Worm (Caenorhabditis elegans) whole organism, mixed stage, embryonic: ENCODE data around the gene col-3.

Experiments
- bed-3 ChIP-seq: fragments of 200-800 bp; sonication (Bioruptor generic); optimal IDR thresholded peaks from 3 replicates; lab custom pipeline; 2018; ENCODE audit warnings: mild to moderate bottlenecking, missing genetic modification characterization, moderate library complexity, missing compliant biosample characterization
- elt-3 ChIP-seq: fragments of 150-350 bp; optimal IDR thresholded peaks from 2 replicates; lab custom pipeline; 2014; ENCODE audit warnings: missing biosample characterization, missing genetic modification characterization
- flh-1 ChIP-seq: fragments of 200-800 bp; sonication (Bioruptor generic); optimal IDR thresholded peaks from 2 replicates; lab custom pipeline; 2018; ENCODE audit warnings: mild to moderate bottlenecking, missing genetic modification characterization, moderate library complexity, missing compliant biosample characterization
- hlh-1 ChIP-seq: fragments of 150-350 bp; optimal IDR thresholded peaks from 2 replicates; lab custom pipeline; 2014; ENCODE audit warnings: missing biosample characterization, missing genetic modification reagents, missing genetic modification characterization
- lin-13 ChIP-seq: fragments of 150-350 bp; optimal IDR thresholded peaks from 2 replicates; lab custom pipeline; 2014; ENCODE audit warnings: missing biosample characterization, missing genetic modification characterization
- lsy-2 ChIP-seq: fragments of 150-350 bp; optimal IDR thresholded peaks from 2 replicates; lab custom pipeline; 2014; ENCODE audit warnings: missing biosample characterization, missing genetic modification characterization
- nhr-12 ChIP-seq: fragments of 150-350 bp; optimal IDR thresholded peaks from 2 replicates; lab custom pipeline; 2014; ENCODE audit warnings: missing biosample characterization, missing genetic modification characterization
- tbx-8 ChIP-seq: fragments of 200-800 bp; sonication (Bioruptor generic); optimal IDR thresholded peaks from 2 replicates; lab custom pipeline; 2018; ENCODE audit warnings: mild to moderate bottlenecking, missing genetic modification characterization, moderate library complexity, missing compliant biosample characterization
- unc-39 ChIP-seq: fragments of 150-350 bp; optimal IDR thresholded peaks from 2 replicates; lab custom pipeline; 2014; ENCODE audit warnings: missing biosample characterization, missing genetic modification characterization

DNA sequence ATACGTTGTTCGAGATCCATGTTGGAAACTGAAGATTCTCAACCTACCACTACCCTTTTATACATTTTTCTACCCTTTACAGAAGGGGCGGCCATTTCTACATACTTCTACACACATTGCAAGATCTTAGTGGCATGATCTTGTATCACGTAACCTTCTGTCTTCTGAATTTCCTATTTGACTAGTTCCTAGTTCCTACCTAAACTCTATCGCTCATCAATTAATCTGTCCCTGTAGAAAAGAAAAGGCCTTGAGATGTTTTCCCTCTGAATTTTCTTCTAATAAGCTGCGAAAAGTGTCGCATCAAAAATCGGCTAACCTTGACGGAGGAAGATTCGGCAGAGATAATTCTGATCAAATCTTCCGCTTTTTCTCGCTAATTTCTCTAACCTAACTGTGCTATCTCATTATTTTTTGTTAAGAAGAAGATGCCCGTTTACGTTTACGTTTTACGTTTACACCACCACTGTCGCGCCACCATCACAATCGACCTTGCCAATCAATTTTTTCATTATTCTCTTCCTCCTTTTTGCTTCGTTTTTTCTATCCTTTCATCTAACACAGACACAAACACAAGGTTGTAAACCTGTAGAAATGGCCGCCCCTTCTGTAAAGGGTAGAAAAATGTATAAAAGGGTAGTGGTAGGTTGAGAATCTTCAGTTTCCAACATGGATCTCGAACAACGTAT lies at the start of gene col-3, which contains the start of gene col-117:
- TF ChIP-seq nhr-12 (tag; lab: Kevin White, UChicago) = no peak
- no peak for TF ChIP-seq unc-39
- TF ChIP-seq lin-13 (tag; lab: Kevin White, UChicago) = no peak
- no peak for TF ChIP-seq elt-3 (tag; lab: Kevin White, UChicago)
- no peak for TF ChIP-seq tbx-8
- no peak for TF ChIP-seq flh-1 (GFP tag; lab: Kevin White, UChicago)
- no peak for TF ChIP-seq lsy-2 (tag; lab: Kevin White, UChicago)
- no peak for TF ChIP-seq hlh-1 (tag; lab: Kevin White, UChicago)
- no peak for TF ChIP-seq bed-3 (GFP tag; lab: Kevin White, UChicago)
